Fruit fly (Drosophila melanogaster) whole organism, prepupa: ENCODE results near the gene CG12123.

Experiments used
- CG10669 ChIP-seq: fragments of 200-800 bp; sonication (Bioruptor generic); optimal IDR thresholded peaks from 3 replicates; lab custom pipeline; 2018; ENCODE audit warnings: missing biosample characterization, mild to moderate bottlenecking, missing genetic modification characterization, moderate library complexity
- CG6854 ChIP-seq: fragments of 200-800 bp; sonication (Bioruptor generic); optimal IDR thresholded peaks from 2 replicates; lab custom pipeline; 2017; ENCODE audit warnings: missing biosample characterization, mild to moderate bottlenecking, missing genetic modification characterization
- Hr4 ChIP-seq: fragments of 200-800 bp; sonication (Bioruptor generic); optimal IDR thresholded peaks from 3 replicates; lab custom pipeline; 2016; ENCODE audit warnings: missing biosample characterization, missing genetic modification characterization
- Sox15 ChIP-seq: fragments of 200-800 bp; sonication (Bioruptor generic); optimal IDR thresholded peaks from 3 replicates; lab custom pipeline; 2016; ENCODE audit warnings: missing biosample characterization, missing genetic modification characterization
- achi ChIP-seq: fragments of 200-800 bp; sonication (Bioruptor generic); optimal IDR thresholded peaks from 3 replicates; lab custom pipeline; 2016; ENCODE audit warnings: missing biosample characterization, missing genetic modification characterization
- vri ChIP-seq: fragments of 200-800 bp; sonication (Bioruptor generic); optimal IDR thresholded peaks from 3 replicates; lab custom pipeline; 2016; ENCODE audit warnings: missing biosample characterization, mild to moderate bottlenecking, missing genetic modification characterization

- TF ChIP-seq CG6854 (GFP tag; lab: Kevin White, UChicago) (no peak), Sox15 (GFP tag; lab: Kevin White, UChicago) (no peak), vri (GFP tag; lab: Kevin White, UChicago) (no peak), Hr4 (GFP tag; lab: Kevin White, UChicago) (no peak), CG10669 (GFP tag; lab: Kevin White, UChicago) (no peak), achi (no peak)
Measured at dm6 chrX:8407124-8407775, 34.9 kb downstream of the CG12123 start, which contains the start of gene PIG-T.
